Fruit fly (Drosophila melanogaster) whole organism, adult: ENCODE measurements around the gene Vha16-3.

Experiments used
- CG11617 ChIP-seq: fragments of 200-800 bp; sonication (Bioruptor generic); optimal IDR thresholded peaks from 2 replicates; lab custom pipeline; 2017; ENCODE audit warnings: mild to moderate bottlenecking, missing biosample characterization, missing genetic modification reagents, missing genetic modification characterization
- CG12768 ChIP-seq: fragments of 200-800 bp; sonication (Bioruptor generic); optimal IDR thresholded peaks from 2 replicates; lab custom pipeline; 2017; ENCODE audit warnings: missing biosample characterization, missing genetic modification characterization, mild to moderate bottlenecking, moderate library complexity, missing genetic modification reagents
- CG14711 ChIP-seq: fragments of 200-800 bp; sonication (Bioruptor generic); optimal IDR thresholded peaks from 2 replicates; lab custom pipeline; 2018; ENCODE audit warnings: missing biosample characterization, mild to moderate bottlenecking, missing genetic modification characterization, moderate library complexity
- CG1620 ChIP-seq: fragments of 200-800 bp; sonication (Bioruptor generic); optimal IDR thresholded peaks from 2 replicates; lab custom pipeline; 2016; ENCODE audit warnings: missing biosample characterization, missing genetic modification characterization
- CG33017 ChIP-seq: fragments of 200-800 bp; sonication (Bioruptor generic); optimal IDR thresholded peaks from 2 replicates; lab custom pipeline; 2018; ENCODE audit warnings: missing biosample characterization, mild to moderate bottlenecking, missing genetic modification characterization, moderate library complexity
- CG5204 ChIP-seq: fragments of 200-800 bp; sonication (Bioruptor generic); optimal IDR thresholded peaks from 2 replicates; lab custom pipeline; 2016; ENCODE audit warnings: missing biosample characterization, missing genetic modification characterization
- CG7045 ChIP-seq: fragments of 200-800 bp; sonication (Bioruptor generic); optimal IDR thresholded peaks from 2 replicates; lab custom pipeline; 2017; ENCODE audit warnings: missing biosample characterization, mild to moderate bottlenecking, missing genetic modification characterization
- CG7101 ChIP-seq: fragments of 200-800 bp; sonication (Bioruptor generic); optimal IDR thresholded peaks from 2 replicates; lab custom pipeline; 2018; ENCODE audit warnings: missing biosample characterization, mild to moderate bottlenecking, missing genetic modification characterization, moderate library complexity
- Clk ChIP-seq: fragments of 200-800 bp; sonication (Bioruptor generic); optimal IDR thresholded peaks from 2 replicates; lab custom pipeline; 2017; ENCODE audit warnings: missing biosample characterization, missing genetic modification characterization
- Crg-1 ChIP-seq: fragments of 200-800 bp; sonication (Bioruptor generic); optimal IDR thresholded peaks from 2 replicates; lab custom pipeline; 2016; ENCODE audit warnings: missing biosample characterization, missing genetic modification characterization
- Hr96 ChIP-seq: fragments of 200-800 bp; sonication (Bioruptor generic); optimal IDR thresholded peaks from 2 replicates; lab custom pipeline; 2016; ENCODE audit warnings: missing biosample characterization, missing genetic modification characterization
- Mnt ChIP-seq: fragments of 200-800 bp; sonication (Bioruptor generic); optimal IDR thresholded peaks from 2 replicates; lab custom pipeline; 2016; ENCODE audit warnings: missing biosample characterization, mild to moderate bottlenecking, missing genetic modification characterization
- bab1 ChIP-seq: fragments of 200-800 bp; sonication (Bioruptor generic); optimal IDR thresholded peaks from 3 replicates; lab custom pipeline; 2019; ENCODE audit warnings: missing biosample characterization, mild to moderate bottlenecking, missing genetic modification characterization, moderate library complexity
- cic ChIP-seq: fragments of 200-800 bp; sonication (Bioruptor generic); optimal IDR thresholded peaks from 2 replicates; lab custom pipeline; 2017; ENCODE audit warnings: missing biosample characterization, mild to moderate bottlenecking, missing genetic modification characterization, moderate library complexity
- cnc ChIP-seq, 2 experiments: fragments of >200 bp; optimal IDR thresholded peaks; 2 replicates each; lab custom pipeline; 2017
- kay ChIP-seq: fragments of 200-800 bp; sonication (Bioruptor generic); peaks from one replicate; lab custom pipeline; 2016; ENCODE audit warnings: missing biosample characterization, missing genetic modification characterization, borderline replicate concordance
- ovo ChIP-seq: fragments of 200-800 bp; sonication (Bioruptor generic); optimal IDR thresholded peaks from 2 replicates; lab custom pipeline; 2016; ENCODE audit warnings: missing biosample characterization, missing genetic modification characterization
- pad ChIP-seq: fragments of 200-800 bp; sonication (Bioruptor generic); optimal IDR thresholded peaks from 3 replicates; lab custom pipeline; 2017; ENCODE audit warnings: missing biosample characterization, missing genetic modification characterization, mild to moderate bottlenecking, moderate library complexity, missing genetic modification reagents
- tj ChIP-seq: fragments of 200-800 bp; sonication (Bioruptor generic); optimal IDR thresholded peaks from 3 replicates; lab custom pipeline; 2017; ENCODE audit warnings: missing biosample characterization, mild to moderate bottlenecking, missing genetic modification characterization, moderate library complexity
- toe ChIP-seq: fragments of 200-800 bp; sonication (Bioruptor generic); optimal IDR thresholded peaks from 2 replicates; lab custom pipeline; 2016; ENCODE audit warnings: missing biosample characterization, missing genetic modification characterization

Gene Vha16-3

DNA sequence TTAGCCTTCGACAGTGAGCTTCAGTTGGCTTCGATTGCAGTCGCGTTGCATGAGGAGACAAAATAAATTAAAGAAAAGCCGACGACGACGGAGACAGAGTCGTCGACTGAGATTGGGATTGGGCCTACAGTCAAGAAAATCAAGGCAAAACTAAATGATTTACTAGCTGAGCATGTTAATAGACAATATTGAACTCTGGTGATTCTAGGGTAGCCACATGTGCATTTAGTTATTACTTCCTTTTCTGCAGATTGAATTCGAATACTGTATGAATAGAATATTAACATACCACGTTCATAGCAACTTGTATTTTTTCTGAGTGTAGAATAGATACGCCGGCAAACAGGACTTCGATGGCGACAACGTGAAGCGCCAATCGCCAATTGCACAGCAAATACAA, 24.7 kb upstream of the Vha16-3 start:
- TF ChIP-seq CG12768 (GFP tag; lab: Kevin White, UChicago) (no peak), Clk (GFP tag; lab: Kevin White, UChicago) (no peak), CG11617 (no peak), CG1620 (GFP tag; lab: Kevin White, UChicago) (no peak), cnc (optimal IDR thresholded peaks at IDR 0.05; lab: Kevin White, UChicago) (no peak)

DNA sequence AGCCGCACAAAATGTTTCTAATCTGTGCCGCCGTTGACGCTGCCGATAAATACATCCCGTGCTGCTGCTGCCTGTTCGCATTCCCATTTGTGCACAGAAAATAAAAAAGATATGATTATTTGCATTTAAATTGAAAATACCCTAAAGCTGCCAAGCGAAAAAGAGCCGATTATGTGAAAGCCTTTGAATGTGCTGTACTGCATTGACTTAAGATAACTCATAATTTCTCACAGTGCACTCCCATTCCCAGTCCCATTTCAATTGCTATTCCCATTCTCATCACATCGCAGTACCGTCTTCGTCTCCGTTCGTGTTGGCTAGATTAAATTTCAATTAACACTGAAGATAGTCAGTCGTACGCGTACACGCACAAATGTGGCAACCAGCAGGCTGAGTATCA, 24.2 kb upstream of the Vha16-3 start:
- no peak for TF ChIP-seq kay
- no peak for TF ChIP-seq Crg-1
- TF ChIP-seq ovo (GFP tag; lab: Kevin White, UChicago) = no peak
- TF ChIP-seq CG11617 = no peak
- no peak for TF ChIP-seq toe (GFP tag; lab: Kevin White, UChicago)
- TF ChIP-seq CG12768 (GFP tag; lab: Kevin White, UChicago) = no peak

DNA sequence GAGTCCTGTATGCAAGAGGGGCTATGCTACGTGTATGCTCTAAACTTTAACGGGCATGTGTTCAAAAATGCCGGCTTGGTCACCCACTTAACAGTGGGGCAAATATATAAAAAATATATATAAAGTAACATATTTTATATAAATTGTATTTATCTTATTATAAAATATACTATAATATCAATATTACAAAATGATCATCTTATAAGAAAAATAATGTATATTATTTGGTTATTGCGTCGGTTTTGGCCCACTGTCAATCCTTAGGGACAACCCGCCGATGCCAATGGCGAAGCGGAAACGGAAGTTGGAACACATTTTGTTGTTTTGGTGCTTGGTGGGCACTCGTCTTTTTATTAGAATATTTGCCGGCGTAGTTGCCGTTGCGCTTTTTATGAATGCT, 22.6 kb upstream of the Vha16-3 start:
- TF ChIP-seq CG12768 (GFP tag; lab: Kevin White, UChicago) (no peak), bab1 (GFP tag; lab: Kevin White, UChicago) (no peak), Hr96 (GFP tag; lab: Kevin White, UChicago) (no peak), CG33017 (tag; lab: Kevin White, UChicago) (no peak), cnc (optimal IDR thresholded peaks at IDR 0.05; lab: Kevin White, UChicago) (no peak), Clk (GFP tag; lab: Kevin White, UChicago) (no peak), Mnt (no peak), ovo (GFP tag; lab: Kevin White, UChicago) (no peak), CG7045 (GFP tag; lab: Kevin White, UChicago) (no peak)

DNA sequence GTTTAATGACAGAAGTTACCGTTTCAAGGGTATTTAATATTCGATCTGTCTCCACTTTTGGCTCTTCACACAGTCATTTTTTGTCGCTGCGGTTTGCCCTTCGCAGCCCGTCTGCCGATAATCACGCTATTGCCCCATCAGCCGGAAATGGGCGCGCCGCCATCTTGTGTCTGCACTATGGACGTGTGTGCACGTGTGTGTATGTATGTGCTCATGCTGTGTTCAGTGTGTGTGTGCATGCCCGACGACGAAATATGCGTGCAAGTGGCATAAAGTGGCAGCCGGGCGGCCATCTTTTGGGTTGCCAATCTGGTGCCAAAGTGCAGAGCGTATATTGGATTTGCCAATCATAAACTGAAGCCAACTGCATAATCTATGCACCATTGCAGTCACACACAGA, 18.6 kb upstream of the Vha16-3 start:
- TF ChIP-seq kay = no peak
- TF ChIP-seq CG11617 = no peak
- TF ChIP-seq CG12768 (GFP tag; lab: Kevin White, UChicago) = no peak
- no peak for TF ChIP-seq Clk (GFP tag; lab: Kevin White, UChicago)
- no peak for TF ChIP-seq Mnt

DNA sequence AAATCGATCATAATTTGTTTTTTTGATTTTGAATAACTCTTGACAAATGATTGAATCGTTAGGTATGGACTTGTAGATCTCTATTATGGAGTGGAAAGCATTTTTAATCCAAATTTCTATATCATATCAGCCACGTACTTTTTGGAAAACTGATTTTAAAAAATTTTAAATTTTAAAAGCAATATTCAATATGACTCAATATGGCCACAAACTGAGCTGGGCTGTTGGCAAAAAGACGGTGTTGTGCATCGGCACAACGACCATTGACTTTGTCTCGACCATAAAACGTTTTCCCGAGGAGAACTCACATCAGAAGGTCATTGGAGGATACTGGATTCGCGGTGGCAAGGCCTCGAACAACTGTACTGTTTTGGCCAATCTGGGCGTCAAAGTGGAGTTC, 14.7 kb upstream of the Vha16-3 start, which contains the start of the genes CG12289 and CG7551:
TSS of gene CG12289 (minus strand) at position 101 of the 400 bp plus-strand sequence.
TSS of gene CG7551 (plus strand) at position 121 of the 400 bp plus-strand sequence.
- TF ChIP-seq Hr96 (GFP tag; lab: Kevin White, UChicago) = no peak

DNA sequence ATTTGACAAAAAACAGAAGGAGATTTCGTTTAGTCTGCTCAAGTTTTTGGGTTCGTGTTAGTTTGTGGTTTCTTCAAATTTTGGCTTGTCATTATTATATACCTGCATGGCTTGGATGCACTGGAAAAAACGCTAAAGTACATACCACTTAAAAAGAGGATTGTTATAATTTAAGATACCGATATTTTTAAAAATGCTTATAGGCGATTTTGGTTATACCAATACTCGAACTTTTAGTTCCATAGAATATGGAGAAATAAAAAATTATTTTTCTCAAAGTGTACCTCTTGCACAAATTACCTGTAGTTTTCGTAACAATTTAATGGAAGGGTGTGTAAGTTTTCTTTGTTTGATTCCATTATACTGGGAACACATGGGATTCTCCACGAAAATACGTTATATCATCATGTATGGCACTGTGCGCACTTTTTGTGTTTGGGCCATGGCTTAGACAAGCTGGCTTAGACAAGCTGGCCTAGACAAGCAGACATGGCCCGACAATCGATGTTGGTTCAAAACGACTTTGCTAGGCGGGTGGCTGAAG, 7.6 kb upstream of the Vha16-3 start, which contains the start of gene Fum3:
TSS of gene Fum3 (minus strand) at position 494 of the 544 bp plus-strand sequence.
- TF ChIP-seq pad (GFP tag; lab: Kevin White, UChicago) (no peak), Clk (GFP tag; lab: Kevin White, UChicago) (no peak), tj (GFP tag; lab: Kevin White, UChicago) (no peak), toe (GFP tag; lab: Kevin White, UChicago) (no peak), kay (no peak), CG7045 (GFP tag; lab: Kevin White, UChicago) (no peak), CG14711 (no peak), bab1 (GFP tag; lab: Kevin White, UChicago) (no peak), cic (GFP tag; lab: Kevin White, UChicago) (no peak), cnc (optimal IDR thresholded peaks at IDR 0.05; lab: Kevin White, UChicago) (no peak), CG5204 (GFP tag; lab: Kevin White, UChicago) (no peak), CG1620 (GFP tag; lab: Kevin White, UChicago) (no peak), Crg-1 (no peak), ovo (GFP tag; lab: Kevin White, UChicago) (no peak), CG7101 (tag; lab: Kevin White, UChicago) (no peak)

DNA sequence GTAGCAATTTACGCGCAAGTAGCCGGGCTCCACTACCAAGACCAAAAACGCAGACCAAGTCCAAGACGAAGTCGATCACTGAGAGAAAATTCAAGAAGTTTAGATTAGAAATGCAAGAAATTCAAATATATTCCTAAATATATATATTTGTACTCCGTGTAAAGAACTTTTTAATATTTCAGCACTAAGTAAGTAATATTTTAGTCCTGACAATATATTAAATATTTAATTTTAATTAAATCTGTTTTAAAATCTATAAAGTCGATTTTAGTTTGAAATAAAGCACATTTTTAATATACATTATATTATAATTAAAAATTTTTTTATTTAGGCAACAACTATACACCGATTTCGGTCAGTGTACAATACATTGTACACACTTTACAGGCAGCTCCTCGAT, 6.1 kb upstream of the Vha16-3 start:
- TF ChIP-seq cic (GFP tag; lab: Kevin White, UChicago) (no peak), CG7045 (GFP tag; lab: Kevin White, UChicago) (no peak), ovo (GFP tag; lab: Kevin White, UChicago) (no peak)

DNA sequence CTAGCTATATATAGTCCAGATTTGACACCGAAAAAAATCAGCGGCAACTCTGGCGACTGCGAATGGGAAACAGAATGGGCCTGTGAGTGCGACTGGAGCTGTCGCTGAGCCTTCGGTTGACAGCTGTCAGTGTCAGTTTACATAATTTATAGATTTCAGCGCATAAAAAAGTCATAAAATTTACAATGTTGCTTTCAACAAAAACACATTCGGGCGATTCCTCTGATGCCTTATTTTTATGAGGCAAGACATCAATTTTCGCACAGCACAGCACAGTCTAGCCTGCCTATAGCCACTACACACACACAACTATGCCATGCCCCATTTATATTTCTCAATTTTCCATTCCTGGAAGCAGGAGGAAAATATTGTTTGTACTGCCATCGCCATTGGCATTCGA, 703 bp upstream of the Vha16-3 start:
- TF ChIP-seq CG14711 (no peak), CG12768 (GFP tag; lab: Kevin White, UChicago) (no peak), CG11617 (no peak), CG1620 (GFP tag; lab: Kevin White, UChicago) (no peak), pad (GFP tag; lab: Kevin White, UChicago) (no peak), ovo (GFP tag; lab: Kevin White, UChicago) (no peak), Hr96 (GFP tag; lab: Kevin White, UChicago) (no peak), cnc (optimal IDR thresholded peaks at IDR 0.05; lab: Kevin White, UChicago) (no peak), toe (GFP tag; lab: Kevin White, UChicago) (no peak), CG5204 (GFP tag; lab: Kevin White, UChicago) (no peak), Crg-1 (no peak)
